Worm (Caenorhabditis elegans): ENCODE results near the gene clec-176.

clec-176 gene

ce11 chrIV:4982477-4982876 is 1.4 kb upstream of the clec-176 start, which contains the start of gene E03H12.4:
Gene E03H12.4, plus strand, starts transcription at chrIV:4982596.
- TF ChIP-seq ceh-9 (tag; optimal IDR thresholded peaks at IDR 0.05) (no peak), ZK546.5 (tag; optimal IDR thresholded peaks at IDR 0.05) (no peak), nhr-23 (tag; optimal IDR thresholded peaks at IDR 0.05) (no peak), ceh-16 (tag; optimal IDR thresholded peaks at IDR 0.05) (no peak)

ce11 chrIV:4986246-4986645 is 2.4 kb downstream of the clec-176 start, which contains the start of gene clec-177:
Gene clec-177, plus strand, starts transcription at chrIV:4986546.
- TF ChIP-seq nhr-28 (tag; optimal IDR thresholded peaks at IDR 0.05) (no peak), skn-1 (tag; optimal IDR thresholded peaks at IDR 0.05) (no peak), sea-2 (GFP tag; optimal IDR thresholded peaks at IDR 0.05) (no peak), ceh-28 (tag; optimal IDR thresholded peaks at IDR 0.05) (no peak), hmg-11 (tag; optimal IDR thresholded peaks at IDR 0.05) (no peak), fkh-10 (GFP tag; optimal IDR thresholded peaks at IDR 0.05) (no peak), lin-15B (tag; optimal IDR thresholded peaks at IDR 0.05) (no peak), unc-39 (tag; optimal IDR thresholded peaks at IDR 0.05) (no peak), nhr-67 (tag; optimal IDR thresholded peaks at IDR 0.05) (no peak), egl-5 (tag; optimal IDR thresholded peaks at IDR 0.05) (no peak), elt-1 (tag; optimal IDR thresholded peaks at IDR 0.05) (no peak), ceh-82 (tag; optimal IDR thresholded peaks at IDR 0.05) (no peak), ama-1 (optimal IDR thresholded peaks at IDR 0.05) (no peak), fos-1 (tag; optimal IDR thresholded peaks at IDR 0.05) (no peak), daf-12 (tag; optimal IDR thresholded peaks at IDR 0.05) (no peak), pha-4 (tag; optimal IDR thresholded peaks at IDR 0.05) (no peak), mdl-1 (tag; optimal IDR thresholded peaks at IDR 0.05) (no peak), fkh-2 (tag; optimal IDR thresholded peaks at IDR 0.05) (no peak), ceh-16 (tag; optimal IDR thresholded peaks at IDR 0.05) (no peak)

ce11 chrIV:4988531-4988930 is 4.7 kb downstream of the clec-176 start, which contains the start of gene E03H12.7:
Gene E03H12.7, minus strand, starts transcription at chrIV:4988631.
- TF ChIP-seq tbx-2 (tag; optimal IDR thresholded peaks at IDR 0.05) = no peak
- TF ChIP-seq pha-4 (tag; optimal IDR thresholded peaks at IDR 0.05) = no peak

- TF ChIP-seq eor-1 (tag; optimal IDR thresholded peaks at IDR 0.05) = no peak
- no peak for TF ChIP-seq nhr-76 (tag; optimal IDR thresholded peaks at IDR 0.05)
- no peak for TF ChIP-seq elt-3 (tag; optimal IDR thresholded peaks at IDR 0.05)
- no peak for TF ChIP-seq ceh-9 (tag; optimal IDR thresholded peaks at IDR 0.05)
- no peak for TF ChIP-seq nhr-23 (tag; optimal IDR thresholded peaks at IDR 0.05)
- TF ChIP-seq snpc-4 (tag; optimal IDR thresholded peaks at IDR 0.05) = no peak
- TF ChIP-seq egl-27 (tag; optimal IDR thresholded peaks at IDR 0.05) = no peak
- TF ChIP-seq lin-15B (tag; optimal IDR thresholded peaks at IDR 0.05) = no peak
- no peak for TF ChIP-seq mml-1 (tag; optimal IDR thresholded peaks at IDR 0.05)
- TF ChIP-seq nhr-43 (tag; optimal IDR thresholded peaks at IDR 0.05; ENCODE audit: poor library complexity, severe bottlenecking) = no peak
Observed at ce11 chrIV:4992089-4992488, 8.2 kb downstream of the clec-176 start, which contains the start of gene str-162. Gene str-162, plus strand, starts transcription at chrIV:4992389.

ce11 chrIV:4993128-4993527 is 9.3 kb downstream of the clec-176 start:
- no peak for TF ChIP-seq daf-12 (tag; optimal IDR thresholded peaks at IDR 0.05)
- no peak for TF ChIP-seq hmg-11 (tag; optimal IDR thresholded peaks at IDR 0.05)
- no peak for TF ChIP-seq pqm-1 (tag; optimal IDR thresholded peaks at IDR 0.05)
- no peak for TF ChIP-seq pha-4 (tag; optimal IDR thresholded peaks at IDR 0.05)
- no peak for TF ChIP-seq nhr-76 (tag; optimal IDR thresholded peaks at IDR 0.05)
- TF ChIP-seq ceh-9 (tag; optimal IDR thresholded peaks at IDR 0.05) = no peak
- TF ChIP-seq aly-2 (tag; optimal IDR thresholded peaks at IDR 0.05) = no peak
- TF ChIP-seq nhr-25 (tag; optimal IDR thresholded peaks at IDR 0.05) = no peak
- TF ChIP-seq skn-1 (tag; optimal IDR thresholded peaks at IDR 0.05) = no peak
- no peak for TF ChIP-seq ceh-16 (tag; optimal IDR thresholded peaks at IDR 0.05)
- no peak for TF ChIP-seq nhr-77 (tag; optimal IDR thresholded peaks at IDR 0.05)
- no peak for TF ChIP-seq ceh-82 (tag; optimal IDR thresholded peaks at IDR 0.05)
- TF ChIP-seq fkh-10 (GFP tag; optimal IDR thresholded peaks at IDR 0.05) = no peak
- TF ChIP-seq nhr-23 (tag; optimal IDR thresholded peaks at IDR 0.05) = no peak
- no peak for TF ChIP-seq mdl-1 (tag; optimal IDR thresholded peaks at IDR 0.05)
- no peak for TF ChIP-seq elt-1 (tag; optimal IDR thresholded peaks at IDR 0.05)
